Worm (Caenorhabditis elegans) whole organism, L2 larva: ENCODE results near the gene T05G5.4.

Source experiments
- ZK546.5 ChIP-seq: sonication (generic microtip); optimal IDR thresholded peaks from 2 replicates; lab custom pipeline; 2017; ENCODE audit warnings: missing biosample characterization, missing genetic modification characterization
- ceh-16 ChIP-seq: fragments of 150-350 bp; optimal IDR thresholded peaks from 2 replicates; lab custom pipeline; 2014; ENCODE audit warnings: missing biosample characterization, missing genetic modification characterization
- egl-27 ChIP-seq: sonication (generic microtip); optimal IDR thresholded peaks from 3 replicates; lab custom pipeline; 2017; ENCODE audit warnings: missing biosample characterization, missing genetic modification reagents, missing genetic modification characterization
- elt-1 ChIP-seq: fragments of 150-350 bp; optimal IDR thresholded peaks from 2 replicates; lab custom pipeline; 2014; ENCODE audit warnings: missing biosample characterization, missing genetic modification characterization
- mab-5 ChIP-seq: fragments of 150-350 bp; optimal IDR thresholded peaks from 2 replicates; lab custom pipeline; 2014; ENCODE audit warnings: missing biosample characterization, missing genetic modification characterization
- nhr-12 ChIP-seq: fragments of 150-350 bp; optimal IDR thresholded peaks from 2 replicates; lab custom pipeline; 2014; ENCODE audit warnings: missing biosample characterization, missing genetic modification characterization
- nhr-237 ChIP-seq: fragments of 150-350 bp; optimal IDR thresholded peaks from 2 replicates; lab custom pipeline; 2014; ENCODE audit warnings: missing biosample characterization, missing genetic modification characterization
- snpc-4 ChIP-seq: fragments of 150-350 bp; optimal IDR thresholded peaks from 2 replicates; lab custom pipeline; 2014; ENCODE audit warnings: missing biosample characterization, missing genetic modification characterization
- unc-62 ChIP-seq: fragments of 150-350 bp; optimal IDR thresholded peaks from 2 replicates; lab custom pipeline; 2014; ENCODE audit warnings: missing biosample characterization, missing genetic modification reagents, missing genetic modification characterization
- ztf-11 ChIP-seq: sonication (generic microtip); optimal IDR thresholded peaks from 2 replicates; lab custom pipeline; 2017; ENCODE audit warnings: missing biosample characterization, missing genetic modification characterization

ce11 chrIII:9730407-9730806, 18.3 kb upstream of the T05G5.4 start:
- TF ChIP-seq nhr-12 (tag; lab: Kevin White, UChicago) (no peak), ceh-16 (tag; lab: Kevin White, UChicago) (no peak), mab-5 (tag; lab: Kevin White, UChicago) (no peak), ZK546.5 (no peak), egl-27 (tag; lab: Kevin White, UChicago) (no peak), nhr-237 (tag; lab: Kevin White, UChicago) (no peak), elt-1 (tag; lab: Kevin White, UChicago) (no peak), snpc-4 (tag; lab: Kevin White, UChicago) (no peak), unc-62 (GFP tag; lab: Kevin White, UChicago) (no peak), ztf-11 (no peak)
